Worm (Caenorhabditis elegans): ENCODE data around the gene C50H11.13.

- TF ChIP-seq pha-4 (tag; optimal IDR thresholded peaks at IDR 0.05), result no peak
- no peak for TF ChIP-seq elt-2 (tag; optimal IDR thresholded peaks at IDR 0.05)
- no peak for TF ChIP-seq ceh-45 (GFP tag; IDR thresholded peaks at IDR 0.05)
- TF ChIP-seq npax-4 (tag; optimal IDR thresholded peaks at IDR 0.05), result no peak
- no peak for TF ChIP-seq ceh-24 (tag; optimal IDR thresholded peaks at IDR 0.05)
- TF ChIP-seq ama-1 (optimal IDR thresholded peaks at IDR 0.05), result no peak
- TF ChIP-seq nhr-232 (tag; optimal IDR thresholded peaks at IDR 0.05), result no peak
- no peak for TF ChIP-seq ceh-19 (GFP tag; optimal IDR thresholded peaks at IDR 0.05)
- no peak for TF ChIP-seq pag-3 (tag; optimal IDR thresholded peaks at IDR 0.05; ENCODE audit: borderline replicate concordance)
- no peak for TF ChIP-seq ceh-48 (tag; optimal IDR thresholded peaks at IDR 0.05)
- no peak for TF ChIP-seq hlh-8 (tag; optimal IDR thresholded peaks at IDR 0.05)
- TF ChIP-seq fkh-10 (GFP tag; optimal IDR thresholded peaks at IDR 0.05), result no peak
- TF ChIP-seq lin-11 (tag; optimal IDR thresholded peaks at IDR 0.05), result no peak
These were observed 22.9 kb upstream of the C50H11.13 start, which contains the start of gene cyp-33C9 for ce11 chrV:3094351-3094750.

Measured in whole organism, late embryonic.